Fruit fly (Drosophila melanogaster): ENCODE data around the gene CG17738.

- no peak for TF ChIP-seq EcR (GFP tag; optimal IDR thresholded peaks at IDR 0.05)
- TF ChIP-seq CG13204 (GFP tag; optimal IDR thresholded peaks at IDR 0.05) = no peak
- TF ChIP-seq CG15710 (tag; optimal IDR thresholded peaks at IDR 0.05) = no peak
- no peak for TF ChIP-seq CG32121 (GFP tag; IDR thresholded peaks at IDR 0.05)
- TF ChIP-seq CG8159 (tag; optimal IDR thresholded peaks at IDR 0.05) = no peak
- TF ChIP-seq CG4496 (GFP tag; IDR thresholded peaks at IDR 0.05) = no peak
- TF ChIP-seq gl (tag; optimal IDR thresholded peaks at IDR 0.05) = no peak
These were observed at the start of gene CG17738 for dm6 chr3R:12270590-12270989.
